Fruit fly (Drosophila melanogaster) whole organism, prepupa: ENCODE data around the gene CG42460.

Source experiments
- Blimp-1 ChIP-seq: fragments of 200-800 bp; sonication (Bioruptor generic); optimal IDR thresholded peaks from 3 replicates; lab custom pipeline; 2017; ENCODE audit warnings: missing biosample characterization, missing genetic modification characterization, mild to moderate bottlenecking, moderate library complexity, missing genetic modification reagents
- CG10631 ChIP-seq: fragments of 200-800 bp; sonication (Bioruptor generic); optimal IDR thresholded peaks from 2 replicates; lab custom pipeline; 2016; ENCODE audit warnings: missing biosample characterization, missing genetic modification characterization
- CG10669 ChIP-seq: fragments of 200-800 bp; sonication (Bioruptor generic); optimal IDR thresholded peaks from 3 replicates; lab custom pipeline; 2018; ENCODE audit warnings: missing biosample characterization, mild to moderate bottlenecking, missing genetic modification characterization, moderate library complexity
- CG11294 ChIP-seq: fragments of 200-800 bp; sonication (Bioruptor generic); IDR thresholded peaks from 2 replicates; pipeline ENCODE4 v1.3.6; 2022; ENCODE audit warnings: missing biosample characterization, missing genetic modification characterization
- CG11762 ChIP-seq: fragments of 200-800 bp; sonication (Bioruptor generic); optimal IDR thresholded peaks from 3 replicates; lab custom pipeline; 2016; ENCODE audit warnings: missing biosample characterization, missing genetic modification characterization; ENCODE audit not compliant: insufficient read depth
- CG11902 ChIP-seq: fragments of 200-800 bp; sonication (Bioruptor generic); optimal IDR thresholded peaks from 3 replicates; lab custom pipeline; 2016; ENCODE audit warnings: missing biosample characterization, missing genetic modification characterization
- CG15336 ChIP-seq: fragments of 200-800 bp; sonication (Bioruptor generic); IDR thresholded peaks from 2 replicates; pipeline ENCODE4 v1.3.6; 2022; ENCODE audit warnings: missing biosample characterization, missing genetic modification characterization
- CG16779 ChIP-seq: fragments of 200-800 bp; sonication (Bioruptor generic); optimal IDR thresholded peaks from 3 replicates; lab custom pipeline; 2017; ENCODE audit warnings: missing biosample characterization, mild to moderate bottlenecking, missing genetic modification characterization
- CG3032 ChIP-seq: fragments of 200-800 bp; optimal IDR thresholded peaks from 2 replicates; lab custom pipeline; 2019; ENCODE audit warnings: missing biosample characterization, mild to moderate bottlenecking, missing genetic modification characterization, moderate library complexity
- CG31627 ChIP-seq: fragments of 200-800 bp; sonication (Bioruptor generic); optimal IDR thresholded peaks from 3 replicates; lab custom pipeline; 2016; ENCODE audit warnings: missing biosample characterization, missing genetic modification characterization
- CG32006 ChIP-seq: fragments of 200-800 bp; sonication (Bioruptor generic); optimal IDR thresholded peaks from 3 replicates; lab custom pipeline; 2017; ENCODE audit warnings: missing biosample characterization, mild to moderate bottlenecking, missing genetic modification characterization
- CG3919 ChIP-seq: fragments of 200-800 bp; sonication (Bioruptor generic); optimal IDR thresholded peaks from 3 replicates; lab custom pipeline; 2016; ENCODE audit warnings: missing biosample characterization, missing genetic modification characterization
- CG4318 ChIP-seq: fragments of 200-800 bp; sonication (Bioruptor generic); optimal IDR thresholded peaks from 3 replicates; lab custom pipeline; 2017; ENCODE audit warnings: missing biosample characterization, mild to moderate bottlenecking, missing genetic modification characterization
- CG6163 ChIP-seq: fragments of 200-800 bp; sonication (Bioruptor generic); IDR thresholded peaks from 3 replicates; pipeline ENCODE4 v1.3.6; 2022; ENCODE audit warnings: missing biosample characterization, missing genetic modification characterization
- CG6276 ChIP-seq: fragments of 200-800 bp; sonication (Bioruptor generic); optimal IDR thresholded peaks from 2 replicates; lab custom pipeline; 2017; ENCODE audit warnings: missing biosample characterization, mild to moderate bottlenecking, missing genetic modification characterization
- CG6792 ChIP-seq: fragments of 200-800 bp; sonication (Bioruptor generic); optimal IDR thresholded peaks from 3 replicates; lab custom pipeline; 2016; ENCODE audit warnings: missing biosample characterization, missing genetic modification characterization
- CG6854 ChIP-seq: fragments of 200-800 bp; sonication (Bioruptor generic); optimal IDR thresholded peaks from 2 replicates; lab custom pipeline; 2017; ENCODE audit warnings: missing biosample characterization, mild to moderate bottlenecking, missing genetic modification characterization
- CG7368 ChIP-seq: fragments of 200-800 bp; sonication (Bioruptor generic); optimal IDR thresholded peaks from 3 replicates; lab custom pipeline; 2016; ENCODE audit warnings: missing biosample characterization, missing genetic modification characterization
- CG8119 ChIP-seq: fragments of 200-800 bp; sonication (Bioruptor generic); IDR thresholded peaks from 3 replicates; pipeline ENCODE4 v1.3.6; 2022; ENCODE audit warnings: missing biosample characterization, missing genetic modification characterization
- CG8632 ChIP-seq: fragments of 200-800 bp; sonication (Bioruptor generic); optimal IDR thresholded peaks from 3 replicates; lab custom pipeline; 2016; ENCODE audit warnings: missing biosample characterization, missing genetic modification characterization
- CG9139 ChIP-seq: fragments of 200-800 bp; sonication (Bioruptor generic); optimal IDR thresholded peaks from 3 replicates; lab custom pipeline; 2017; ENCODE audit warnings: missing biosample characterization, mild to moderate bottlenecking, missing genetic modification characterization
- Eip75B ChIP-seq: fragments of 200-800 bp; sonication (Bioruptor generic); optimal IDR thresholded peaks from 3 replicates; lab custom pipeline; 2016; ENCODE audit warnings: missing biosample characterization, missing genetic modification characterization
- Eip78C ChIP-seq: fragments of 200-800 bp; sonication (Bioruptor generic); peaks from one replicate; lab custom pipeline; 2016; ENCODE audit warnings: missing biosample characterization, missing genetic modification characterization
- Eip93F ChIP-seq: fragments of 200-800 bp; sonication (Bioruptor generic); optimal IDR thresholded peaks from 2 replicates; lab custom pipeline; 2016; ENCODE audit warnings: missing biosample characterization, mild to moderate bottlenecking, missing genetic modification characterization
- Ets96B ChIP-seq: fragments of 200-800 bp; optimal IDR thresholded peaks from 2 replicates; lab custom pipeline; 2019; ENCODE audit warnings: missing biosample characterization, mild to moderate bottlenecking, missing genetic modification characterization, moderate library complexity
- Gug ChIP-seq: fragments of 200-800 bp; sonication (Bioruptor generic); IDR thresholded peaks from 2 replicates; pipeline ENCODE4 v1.3.6; 2022; ENCODE audit warnings: missing biosample characterization, missing genetic modification characterization
- Hr38 ChIP-seq: sonication (Bioruptor generic); optimal IDR thresholded peaks from 2 replicates; lab custom pipeline; 2016; ENCODE audit warnings: missing biosample characterization, missing genetic modification characterization
- Hr39 ChIP-seq: fragments of 200-800 bp; sonication (Bioruptor generic); optimal IDR thresholded peaks from 2 replicates; lab custom pipeline; 2016; ENCODE audit warnings: missing biosample characterization, missing genetic modification characterization
- Hr4 ChIP-seq: fragments of 200-800 bp; sonication (Bioruptor generic); optimal IDR thresholded peaks from 3 replicates; lab custom pipeline; 2016; ENCODE audit warnings: missing biosample characterization, missing genetic modification characterization
- Met ChIP-seq: fragments of 200-800 bp; sonication (Bioruptor generic); optimal IDR thresholded peaks from 3 replicates; lab custom pipeline; 2016; ENCODE audit warnings: missing biosample characterization, missing genetic modification characterization
- OdsH ChIP-seq: fragments of 200-800 bp; sonication (Bioruptor generic); optimal IDR thresholded peaks from 3 replicates; lab custom pipeline; 2016; ENCODE audit warnings: missing biosample characterization, missing genetic modification characterization
- Smox ChIP-seq: fragments of 200-800 bp; sonication (Bioruptor generic); optimal IDR thresholded peaks from 3 replicates; lab custom pipeline; 2016; ENCODE audit warnings: missing biosample characterization, missing genetic modification characterization
- Sox102F ChIP-seq: fragments of 200-800 bp; sonication (Bioruptor generic); optimal IDR thresholded peaks from 2 replicates; lab custom pipeline; 2016; ENCODE audit warnings: missing biosample characterization, mild to moderate bottlenecking, missing genetic modification characterization
- Sox14 ChIP-seq: fragments of 200-800 bp; sonication (Bioruptor generic); optimal IDR thresholded peaks from 3 replicates; lab custom pipeline; 2016; ENCODE audit warnings: missing biosample characterization, missing genetic modification characterization
- Sox15 ChIP-seq: fragments of 200-800 bp; sonication (Bioruptor generic); optimal IDR thresholded peaks from 3 replicates; lab custom pipeline; 2016; ENCODE audit warnings: missing biosample characterization, missing genetic modification characterization
- achi ChIP-seq: fragments of 200-800 bp; sonication (Bioruptor generic); optimal IDR thresholded peaks from 3 replicates; lab custom pipeline; 2016; ENCODE audit warnings: missing biosample characterization, missing genetic modification characterization
- acj6 ChIP-seq: fragments of 200-800 bp; sonication (Bioruptor generic); optimal IDR thresholded peaks from 3 replicates; lab custom pipeline; 2016; ENCODE audit warnings: missing biosample characterization, missing genetic modification characterization
- dac ChIP-seq: fragments of 200-800 bp; sonication (Bioruptor generic); optimal IDR thresholded peaks from 2 replicates; lab custom pipeline; 2017; ENCODE audit warnings: missing biosample characterization, mild to moderate bottlenecking, missing genetic modification characterization
- dsx ChIP-seq: fragments of 200-800 bp; optimal IDR thresholded peaks from 3 replicates; lab custom pipeline; 2019; ENCODE audit warnings: missing biosample characterization, mild to moderate bottlenecking, missing genetic modification characterization, moderate library complexity; ENCODE audit not compliant: poor library complexity, severe bottlenecking
- eg ChIP-seq: fragments of 200-800 bp; sonication (Bioruptor generic); IDR thresholded peaks from 3 replicates; pipeline ENCODE4 v1.3.6; 2022; ENCODE audit warnings: missing biosample characterization, missing genetic modification characterization
- fd59A ChIP-seq: fragments of 200-800 bp; sonication (Bioruptor generic); optimal IDR thresholded peaks from 2 replicates; lab custom pipeline; 2017; ENCODE audit warnings: missing biosample characterization, mild to moderate bottlenecking, missing genetic modification characterization, missing genetic modification reagents
- fd85E ChIP-seq: fragments of 200-800 bp; sonication (Bioruptor generic); optimal IDR thresholded peaks from 3 replicates; lab custom pipeline; 2016; ENCODE audit warnings: missing biosample characterization, missing genetic modification characterization
- lz ChIP-seq: fragments of 200-800 bp; sonication (Bioruptor generic); optimal IDR thresholded peaks from 3 replicates; lab custom pipeline; 2016; ENCODE audit warnings: missing biosample characterization, missing genetic modification characterization
- net ChIP-seq: fragments of 200-800 bp; sonication (Bioruptor generic); optimal IDR thresholded peaks from 3 replicates; lab custom pipeline; 2016; ENCODE audit warnings: missing biosample characterization, missing genetic modification characterization
- pdm3 ChIP-seq: fragments of 200-800 bp; sonication (Bioruptor generic); optimal IDR thresholded peaks from 3 replicates; lab custom pipeline; 2016; ENCODE audit warnings: missing biosample characterization, missing genetic modification characterization
- spab ChIP-seq: fragments of 200-800 bp; sonication (Bioruptor generic); optimal IDR thresholded peaks from 2 replicates; lab custom pipeline; 2017; ENCODE audit warnings: missing biosample characterization, mild to moderate bottlenecking, missing genetic modification characterization, missing genetic modification reagents
- svp ChIP-seq: fragments of 200-800 bp; sonication (Bioruptor generic); peaks from one replicate; lab custom pipeline; 2016; ENCODE audit warnings: missing biosample characterization, missing genetic modification characterization
- topi ChIP-seq: fragments of 200-800 bp; sonication (Bioruptor generic); optimal IDR thresholded peaks from 3 replicates; lab custom pipeline; 2016; ENCODE audit warnings: missing biosample characterization, missing genetic modification characterization
- vri ChIP-seq: fragments of 200-800 bp; sonication (Bioruptor generic); optimal IDR thresholded peaks from 3 replicates; lab custom pipeline; 2016; ENCODE audit warnings: missing biosample characterization, mild to moderate bottlenecking, missing genetic modification characterization

The CG42460 gene

dm6 chr2L:3437068-3437467, 48.8 kb upstream of the CG42460 start (continued):
- TF ChIP-seq dsx (peak; percentile 71), CG6792 (GFP tag; lab: Kevin White, UChicago) (peak; percentile 86), svp (GFP tag; lab: Kevin White, UChicago) (peak; percentile 86), Sox102F (peak; percentile 95), Gug (GFP tag; lab: Robert Waterston, UW) (peak; percentile 69), CG7368 (GFP tag; lab: Kevin White, UChicago) (peak; percentile 71), Hr38 (GFP tag; lab: Kevin White, UChicago) (no peak), CG31627 (GFP tag; lab: Kevin White, UChicago) (peak; percentile 87), CG10669 (GFP tag; lab: Kevin White, UChicago) (peak; percentile 52), fd85E (GFP tag; lab: Kevin White, UChicago) (peak; percentile 11), Met (GFP tag; lab: Kevin White, UChicago) (peak; percentile 89), fd59A (GFP tag; lab: Kevin White, UChicago) (peak; percentile 78), OdsH (peak; percentile 93), CG6276 (peak; percentile 82), dac (peak; percentile 84), CG11294 (peak; percentile 63), CG10631 (GFP tag; lab: Kevin White, UChicago) (peak; percentile 83), Sox15 (GFP tag; lab: Kevin White, UChicago) (no peak)

dm6 chr2L:3436347-3436746, 48.1 kb upstream of the CG42460 start:
- TF ChIP-seq fd59A (GFP tag; lab: Kevin White, UChicago) (no peak), Met (GFP tag; lab: Kevin White, UChicago) (no peak), Eip75B (GFP tag; lab: Kevin White, UChicago) (no peak), Hr4 (GFP tag; lab: Kevin White, UChicago) (peak; percentile 38), svp (GFP tag; lab: Kevin White, UChicago) (no peak), CG16779 (tag; lab: Kevin White, UChicago) (no peak), CG6276 (peak; percentile 12), CG9139 (GFP tag; lab: Kevin White, UChicago) (no peak), CG11294 (no peak), CG15336 (peak; percentile 29; the same call in 1 of the 2 replicates), achi (GFP tag; lab: Kevin White, UChicago) (peak; percentile 29), CG11762 (GFP tag; lab: Kevin White, UChicago) (no peak), CG10631 (GFP tag; lab: Kevin White, UChicago) (no peak), topi (no peak), CG6163 (GFP tag; lab: Robert Waterston, UW) (peak; percentile 52; the same call in 2 of the 3 replicates), eg (peak; percentile 28; the same call in 1 of the 3 replicates), fd85E (GFP tag; lab: Kevin White, UChicago) (no peak), Hr39 (GFP tag; lab: Kevin White, UChicago) (no peak), Sox14 (GFP tag; lab: Kevin White, UChicago) (peak; percentile 15), vri (GFP tag; lab: Kevin White, UChicago) (no peak), Eip93F (no peak), CG11902 (GFP tag; lab: Kevin White, UChicago) (no peak), CG4318 (GFP tag; lab: Kevin White, UChicago) (peak; percentile 4), acj6 (GFP tag; lab: Kevin White, UChicago) (no peak), CG3919 (no peak), Hr38 (GFP tag; lab: Kevin White, UChicago) (no peak), dac (peak; percentile 43), Smox (GFP tag; lab: Kevin White, UChicago) (no peak), Ets96B (tag; lab: Kevin White, UChicago) (no peak), net (peak; percentile 6), Eip78C (GFP tag; lab: Kevin White, UChicago) (peak; percentile 67), spab (no peak), CG6854 (GFP tag; lab: Kevin White, UChicago) (no peak), CG7368 (GFP tag; lab: Kevin White, UChicago) (no peak), CG3032 (tag; lab: Kevin White, UChicago) (no peak), CG8119 (GFP tag; lab: Robert Waterston, UW) (peak; percentile 68), CG32006 (GFP tag; lab: Kevin White, UChicago) (peak; percentile 47), CG8632 (no peak), Blimp-1 (GFP tag; lab: Kevin White, UChicago) (no peak), OdsH (peak; percentile 39), Sox15 (GFP tag; lab: Kevin White, UChicago) (no peak), lz (GFP tag; lab: Kevin White, UChicago) (no peak), pdm3 (GFP tag; lab: Kevin White, UChicago) (peak; percentile 17)
